Fruit fly (Drosophila melanogaster) ovary, adult (tissue): ENCODE results near the gene CG43389.

Source experiments
- CG17801 ChIP-seq: fragments of 200-800 bp; optimal IDR thresholded peaks from 2 replicates; lab custom pipeline; 2019; ENCODE audit warnings: missing biosample characterization, mild to moderate bottlenecking, missing genetic modification characterization, moderate library complexity; ENCODE audit not compliant: partially characterized antibody

The CG43389 gene

DNA sequence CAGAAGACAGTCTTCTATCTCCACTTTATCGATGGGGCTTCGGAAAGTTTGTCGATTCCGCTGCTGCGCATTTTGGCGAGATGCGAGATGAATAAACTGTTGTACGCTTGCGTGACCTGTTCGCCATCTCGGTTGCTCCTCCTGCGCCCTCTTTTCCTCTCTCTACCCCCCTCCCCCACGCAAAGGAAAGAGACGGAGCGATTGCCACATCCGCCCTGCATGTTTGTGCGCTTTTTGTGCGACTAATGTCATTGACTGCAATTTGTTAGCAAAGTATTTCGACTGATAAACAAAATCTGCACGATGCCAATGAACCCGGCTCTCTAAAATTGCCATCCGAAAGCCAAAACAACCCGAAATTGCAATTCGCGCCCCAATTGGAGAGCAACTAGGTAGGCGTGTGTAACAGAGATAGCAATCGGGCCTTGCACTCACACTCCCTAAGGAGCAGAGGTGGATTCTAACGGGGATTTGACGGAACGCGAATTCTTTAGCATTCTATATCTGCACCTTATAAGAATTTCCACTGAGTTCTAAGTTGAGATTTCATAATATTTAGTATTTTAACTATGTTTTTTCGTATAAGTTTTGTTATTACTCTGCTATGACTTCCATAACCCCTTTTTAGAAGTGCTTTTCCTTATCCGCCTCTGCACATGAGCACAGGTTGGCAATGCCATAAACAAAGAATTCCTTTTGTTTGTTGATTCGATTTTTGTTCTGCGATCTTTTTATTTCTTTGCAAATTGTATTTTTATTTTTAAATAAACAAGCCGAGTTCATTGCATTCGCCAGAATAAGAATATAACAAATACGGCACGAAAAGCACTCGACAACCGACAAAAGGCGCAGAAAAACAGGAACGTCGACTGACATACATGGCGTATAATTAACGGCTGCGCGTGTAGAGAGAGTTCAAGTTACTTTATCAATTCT lies at the start of gene CG43389:
Gene CG43389 (plus strand): TSS at position 886 of the 936 bp plus-strand sequence.
- no peak for TF ChIP-seq CG17801

dm6 chr3L:3198447-3199402 lies 49.1 kb upstream of the CG43389 start, which contains the start of the genes CG32276 and gry:
TSS of gene CG32276 (minus strand) at chr3L:3199047.
TSS of gene gry (plus strand) at chr3L:3199090.
- peak; percentile 89 for TF ChIP-seq CG17801

- no peak for TF ChIP-seq CG17801
Observed at dm6 chr3L:3203062-3203461, 44.8 kb upstream of the CG43389 start, which contains the start of gene CG32271. TSS of gene CG32271 (minus strand) at chr3L:3203162.

DNA sequence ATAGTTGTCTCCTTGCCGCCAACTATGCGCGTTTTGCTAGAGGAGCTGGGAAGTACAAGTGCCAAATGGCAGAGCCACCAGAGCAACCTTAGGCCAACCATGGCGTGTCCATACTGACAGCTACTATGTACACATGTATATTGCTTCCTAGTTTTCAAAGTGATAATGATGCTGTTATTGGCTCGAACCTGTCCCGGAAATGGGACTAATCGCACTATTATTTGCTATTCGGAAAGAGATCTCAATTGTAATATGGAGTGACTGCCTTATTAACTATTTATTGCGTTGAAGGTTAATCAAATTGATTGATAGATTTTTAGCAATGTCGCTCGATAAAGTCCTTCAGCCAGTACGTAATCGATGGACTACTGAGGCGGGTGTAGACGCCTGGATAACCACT lies 43.5 kb upstream of the CG43389 start, which contains the start of gene CG33159:
Gene CG33159 (minus strand): TSS at position 101 of the 400 bp plus-strand sequence.
- TF ChIP-seq CG17801, result no peak

- TF ChIP-seq CG17801, result no peak
Observed at dm6 chr3L:3205349-3205748, 42.5 kb upstream of the CG43389 start, which contains the start of gene CG32277. TSS of gene CG32277 (minus strand) at chr3L:3205449.

- TF ChIP-seq CG17801, result no peak
Observed at dm6 chr3L:3206263-3206662, 41.6 kb upstream of the CG43389 start, which contains the start of gene CG33160. TSS of gene CG33160 (minus strand) at chr3L:3206363.

dm6 chr3L:3208895-3209294 lies 38.9 kb upstream of the CG43389 start, which contains the start of the genes CG32269 and CG32270:
TSS of gene CG32269 (minus strand) at chr3L:3208985.
TSS of gene CG32270 (minus strand) at chr3L:3208985.
- no peak for TF ChIP-seq CG17801

DNA sequence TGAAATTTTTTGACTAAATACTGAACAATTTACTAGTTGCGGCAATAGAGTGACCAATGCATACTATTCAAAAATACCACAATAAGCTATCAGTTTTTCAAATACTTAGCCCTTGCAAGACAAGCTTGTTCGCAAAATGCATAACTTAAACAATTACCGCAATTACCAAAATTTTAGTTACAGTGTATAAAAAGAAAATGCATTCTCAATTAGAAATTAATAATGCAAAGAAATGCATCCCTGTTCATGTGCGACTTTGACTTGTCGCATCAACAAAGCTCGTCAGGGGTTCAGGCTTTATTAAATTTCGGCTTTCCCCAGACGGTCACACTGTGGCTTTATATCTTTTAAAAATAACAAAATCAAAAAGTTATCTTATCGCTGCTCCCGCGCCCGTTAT lies 29.0 kb upstream of the CG43389 start, which contains the start of the genes hob and nSMase:
Gene hob (minus strand): TSS at position 62 of the 400 bp plus-strand sequence.
Gene nSMase (plus strand): TSS at position 298 of the 400 bp plus-strand sequence.
- no peak for TF ChIP-seq CG17801

DNA sequence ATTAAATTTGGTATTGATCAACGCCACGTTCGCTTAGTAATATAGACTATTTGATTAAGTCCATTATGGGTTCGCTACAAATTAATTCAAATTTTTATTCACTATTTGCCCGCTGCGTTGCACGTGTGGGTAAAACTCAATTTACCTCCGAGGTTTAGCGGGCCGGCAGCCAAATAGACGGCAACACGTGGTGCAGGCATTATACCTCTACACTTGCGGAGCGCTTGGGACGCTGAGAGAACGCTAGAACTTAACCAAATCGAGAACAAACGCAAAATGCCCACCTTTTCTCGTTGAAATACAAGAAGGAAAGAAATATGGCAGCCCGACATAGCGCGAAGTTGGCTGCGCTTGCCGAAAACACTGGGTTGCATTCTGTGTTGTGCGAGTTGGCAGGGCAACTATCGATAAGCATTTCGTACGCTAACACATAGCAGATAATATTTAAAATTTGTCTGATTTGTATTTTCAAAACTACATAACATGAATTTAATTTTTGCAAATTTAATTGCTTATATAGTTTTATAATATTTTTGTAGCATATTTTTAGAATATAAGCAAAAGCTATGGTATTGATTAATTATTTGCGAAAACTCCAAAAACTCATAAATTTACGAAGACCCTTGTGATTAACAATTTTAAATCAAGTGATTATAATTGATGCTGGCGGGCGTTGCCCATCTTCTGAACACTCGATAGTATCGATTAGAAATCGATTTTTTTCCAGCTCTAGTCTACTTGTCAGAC lies 25.0 kb upstream of the CG43389 start, which contains the start of the genes RpL28 and eIF1:
Gene RpL28 (minus strand): TSS at position 318 of the 747 bp plus-strand sequence.
Gene eIF1 (plus strand): TSS at position 699 of the 747 bp plus-strand sequence.
- peak; percentile 85 for TF ChIP-seq CG17801

DNA sequence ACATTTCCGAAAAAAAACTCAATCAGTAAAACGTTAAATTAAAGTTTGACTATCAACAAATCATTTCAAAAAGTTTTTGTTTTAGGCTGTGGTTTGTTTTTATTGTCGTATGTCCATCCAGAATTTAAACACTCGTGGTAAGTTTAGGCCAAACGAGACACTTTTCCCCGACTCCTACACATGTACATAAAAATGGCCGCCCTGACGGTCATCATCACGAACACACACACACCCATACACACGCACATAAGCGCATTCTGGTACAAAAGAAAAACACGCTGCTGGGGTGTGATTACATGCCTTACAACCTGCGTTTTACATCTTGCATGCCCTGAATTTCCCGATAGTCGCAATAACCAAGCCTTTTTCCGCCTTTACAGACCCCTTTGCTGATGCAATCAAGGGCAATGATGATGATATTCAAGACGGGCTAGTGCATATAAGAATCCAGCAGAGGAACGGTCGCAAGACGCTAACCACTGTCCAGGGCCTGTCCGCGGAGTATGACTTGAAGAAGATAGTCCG lies 24.4 kb upstream of the CG43389 start:
- no peak for TF ChIP-seq CG17801

DNA sequence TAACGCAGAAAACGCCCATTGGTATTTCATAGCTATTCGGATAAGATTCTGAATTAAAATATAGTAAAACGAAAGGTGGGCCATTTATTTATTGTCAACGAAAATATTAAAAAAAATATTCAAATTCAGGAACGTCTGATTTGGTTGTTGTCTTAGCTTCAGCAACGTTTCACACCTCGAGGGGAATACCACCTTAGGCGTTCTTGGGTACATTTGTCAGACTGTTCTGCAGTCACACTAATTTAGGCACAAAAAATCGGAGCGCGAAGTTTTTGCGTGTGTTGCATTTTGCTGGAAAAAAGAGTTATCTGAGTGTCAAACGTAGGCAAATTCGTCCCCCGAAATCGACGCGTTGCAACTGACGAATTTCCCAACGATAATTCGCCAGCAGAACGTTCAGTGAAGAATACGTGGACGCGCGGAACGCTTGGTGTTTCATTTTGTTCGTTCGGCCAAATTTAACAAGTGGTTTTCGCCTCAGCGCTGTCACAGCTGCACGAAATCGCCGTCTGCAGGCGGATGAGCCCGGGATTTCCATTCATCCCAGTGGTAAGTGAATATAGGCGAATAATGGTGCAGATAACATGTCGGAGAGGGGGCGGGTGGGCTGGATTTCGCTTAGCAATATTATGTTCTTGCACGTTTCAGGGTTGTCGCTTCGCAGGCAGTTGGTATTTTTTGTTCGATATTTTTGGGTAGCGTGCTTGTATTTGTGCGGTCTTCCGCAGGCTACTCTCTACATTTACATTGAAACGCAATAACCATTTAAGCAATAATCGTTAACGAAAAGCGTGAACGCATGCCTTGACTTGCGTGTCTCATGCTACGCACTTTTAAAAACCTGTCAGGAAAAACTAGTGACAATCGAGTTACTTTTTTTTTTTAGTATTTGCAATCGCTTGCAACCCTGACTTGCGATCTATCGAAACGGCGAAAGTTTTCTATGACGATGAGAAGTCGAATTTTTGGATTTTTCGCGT lies 22.8 kb upstream of the CG43389 start, which contains the start of gene Larp4B:
Gene Larp4B (plus strand): TSS at position 99 of the 980 bp plus-strand sequence.
- no peak for TF ChIP-seq CG17801

- no peak for TF ChIP-seq CG17801
Observed at dm6 chr3L:3225769-3226457, 21.9 kb upstream of the CG43389 start.

DNA sequence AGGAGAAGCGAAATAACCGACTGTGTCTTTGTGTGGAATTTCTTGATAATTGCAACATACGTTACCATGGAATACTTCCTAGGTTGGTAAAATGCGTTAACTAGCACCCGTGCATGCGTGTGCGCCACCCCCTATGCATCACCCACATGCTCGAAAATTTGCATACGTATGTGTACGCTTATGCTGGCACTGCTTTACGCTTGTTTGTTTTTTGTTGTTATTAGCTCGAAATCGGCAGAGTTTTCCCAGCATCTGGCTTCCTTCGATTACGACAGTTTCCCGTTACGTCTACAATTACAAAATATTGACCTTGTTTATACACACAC lies 21.4 kb upstream of the CG43389 start:
- no peak for TF ChIP-seq CG17801
